Fruit fly (Drosophila melanogaster) whole organism, prepupa: ENCODE measurements around the gene CG10405.

Experiments used
- CG16779 ChIP-seq: fragments of 200-800 bp; sonication (Bioruptor generic); optimal IDR thresholded peaks from 3 replicates; lab custom pipeline; 2017; ENCODE audit warnings: missing biosample characterization, mild to moderate bottlenecking, missing genetic modification characterization
- CG6854 ChIP-seq: fragments of 200-800 bp; sonication (Bioruptor generic); optimal IDR thresholded peaks from 2 replicates; lab custom pipeline; 2017; ENCODE audit warnings: missing biosample characterization, mild to moderate bottlenecking, missing genetic modification characterization
- CG8319 ChIP-seq: fragments of 200-800 bp; sonication (Bioruptor generic); optimal IDR thresholded peaks from 3 replicates; lab custom pipeline; 2016; ENCODE audit warnings: missing biosample characterization, missing genetic modification characterization
- Lpt ChIP-seq: fragments of 200-800 bp; sonication (Bioruptor generic); optimal IDR thresholded peaks from 3 replicates; lab custom pipeline; 2016; ENCODE audit warnings: missing biosample characterization, missing genetic modification characterization
- Smox ChIP-seq: fragments of 200-800 bp; sonication (Bioruptor generic); optimal IDR thresholded peaks from 3 replicates; lab custom pipeline; 2016; ENCODE audit warnings: missing biosample characterization, missing genetic modification characterization
- Sox15 ChIP-seq: fragments of 200-800 bp; sonication (Bioruptor generic); optimal IDR thresholded peaks from 3 replicates; lab custom pipeline; 2016; ENCODE audit warnings: missing biosample characterization, missing genetic modification characterization
- acj6 ChIP-seq: fragments of 200-800 bp; sonication (Bioruptor generic); optimal IDR thresholded peaks from 3 replicates; lab custom pipeline; 2016; ENCODE audit warnings: missing biosample characterization, missing genetic modification characterization
- esn ChIP-seq: fragments of 200-800 bp; sonication (Bioruptor generic); optimal IDR thresholded peaks from 2 replicates; lab custom pipeline; 2016; ENCODE audit warnings: missing biosample characterization, mild to moderate bottlenecking, missing genetic modification characterization, moderate library complexity
- fd59A ChIP-seq: fragments of 200-800 bp; sonication (Bioruptor generic); optimal IDR thresholded peaks from 2 replicates; lab custom pipeline; 2017; ENCODE audit warnings: missing biosample characterization, mild to moderate bottlenecking, missing genetic modification characterization, missing genetic modification reagents
- lz ChIP-seq: fragments of 200-800 bp; sonication (Bioruptor generic); optimal IDR thresholded peaks from 3 replicates; lab custom pipeline; 2016; ENCODE audit warnings: missing biosample characterization, missing genetic modification characterization
- vri ChIP-seq: fragments of 200-800 bp; sonication (Bioruptor generic); optimal IDR thresholded peaks from 3 replicates; lab custom pipeline; 2016; ENCODE audit warnings: missing biosample characterization, mild to moderate bottlenecking, missing genetic modification characterization

DNA sequence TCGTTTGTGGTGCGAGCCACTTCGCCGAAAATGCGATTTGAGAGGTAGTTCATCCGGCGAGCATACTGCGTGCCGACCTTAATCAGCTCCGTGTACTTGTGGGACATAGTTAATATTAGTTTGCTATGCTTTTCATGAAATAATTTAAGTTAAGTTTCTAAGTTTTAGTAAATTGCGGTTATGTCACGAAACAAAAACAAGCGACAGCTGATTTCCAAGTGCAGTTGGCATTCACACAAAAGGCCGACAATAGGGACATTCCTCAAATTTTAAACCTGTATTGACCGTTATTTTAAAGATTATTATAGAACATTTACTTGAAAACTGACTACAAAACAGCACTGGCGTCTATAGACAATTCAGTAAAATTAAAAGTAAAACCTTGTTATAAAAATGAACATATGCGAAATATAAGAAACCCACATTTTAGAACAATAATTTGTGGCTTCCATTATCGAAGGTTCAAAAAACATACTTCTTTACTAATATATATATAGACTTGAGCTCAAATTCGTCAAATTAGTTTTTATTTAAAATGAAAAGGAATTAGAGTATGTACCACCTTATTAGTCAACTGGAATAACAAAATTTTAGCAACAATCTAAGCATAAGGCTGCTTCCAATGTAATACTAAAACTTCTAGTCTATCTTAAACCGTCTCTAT, 17.8 kb upstream of the CG10405 start, which contains the start of gene mRpS33:
- TF ChIP-seq esn (GFP tag; lab: Kevin White, UChicago) (no peak), Smox (GFP tag; lab: Kevin White, UChicago) (no peak), CG16779 (tag; lab: Kevin White, UChicago) (no peak), fd59A (GFP tag; lab: Kevin White, UChicago) (no peak), Lpt (GFP tag; lab: Kevin White, UChicago) (no peak), CG8319 (GFP tag; lab: Kevin White, UChicago) (no peak), lz (GFP tag; lab: Kevin White, UChicago) (no peak), CG6854 (GFP tag; lab: Kevin White, UChicago) (no peak), Sox15 (GFP tag; lab: Kevin White, UChicago) (no peak), vri (GFP tag; lab: Kevin White, UChicago) (peak; percentile 49), acj6 (GFP tag; lab: Kevin White, UChicago) (no peak)
